Worm (Caenorhabditis elegans) whole organism, L3 larva: Measurements from ENCODE around the gene col-155.

Source experiments
- elt-2 ChIP-seq: sonication (generic microtip); optimal IDR thresholded peaks from 2 replicates; lab custom pipeline; 2016; ENCODE audit warnings: missing genetic modification reagents, mild to moderate bottlenecking, missing genetic modification characterization, missing compliant biosample characterization
- fkh-10 ChIP-seq: sonication (generic microtip); optimal IDR thresholded peaks from 2 replicates; lab custom pipeline; 2017; ENCODE audit warnings: missing biosample characterization, missing genetic modification reagents, missing genetic modification characterization
- jun-1 ChIP-seq: fragments of 150-350 bp; optimal IDR thresholded peaks from 2 replicates; lab custom pipeline; 2014; ENCODE audit warnings: missing biosample characterization, missing genetic modification reagents, missing genetic modification characterization
- mdl-1 ChIP-seq: fragments of 150-350 bp; optimal IDR thresholded peaks from 2 replicates; lab custom pipeline; 2014; ENCODE audit warnings: missing biosample characterization, missing genetic modification characterization
- nfya-1 ChIP-seq: sonication (generic microtip); optimal IDR thresholded peaks from 2 replicates; lab custom pipeline; 2017; ENCODE audit warnings: missing genetic modification characterization, mild to moderate bottlenecking, missing compliant biosample characterization, antibody characterized with exemption, moderate library complexity; ENCODE audit not compliant: insufficient read depth
- skn-1 ChIP-seq: fragments of 150-350 bp; optimal IDR thresholded peaks from 2 replicates; lab custom pipeline; 2014; ENCODE audit warnings: missing biosample characterization, missing genetic modification characterization

ce11 chrV:11435242-11435641, 45.6 kb upstream of the col-155 start:
- no peak for TF ChIP-seq nfya-1 (tag; lab: Kevin White, UChicago)
- no peak for TF ChIP-seq jun-1 (tag; lab: Kevin White, UChicago)
- no peak for TF ChIP-seq skn-1
- no peak for TF ChIP-seq mdl-1 (tag; lab: Kevin White, UChicago)
- no peak for TF ChIP-seq elt-2
- TF ChIP-seq fkh-10, result no peak
